Fruit fly (Drosophila melanogaster): ENCODE results near the gene Elp1.

Elp1 gene

DNA sequence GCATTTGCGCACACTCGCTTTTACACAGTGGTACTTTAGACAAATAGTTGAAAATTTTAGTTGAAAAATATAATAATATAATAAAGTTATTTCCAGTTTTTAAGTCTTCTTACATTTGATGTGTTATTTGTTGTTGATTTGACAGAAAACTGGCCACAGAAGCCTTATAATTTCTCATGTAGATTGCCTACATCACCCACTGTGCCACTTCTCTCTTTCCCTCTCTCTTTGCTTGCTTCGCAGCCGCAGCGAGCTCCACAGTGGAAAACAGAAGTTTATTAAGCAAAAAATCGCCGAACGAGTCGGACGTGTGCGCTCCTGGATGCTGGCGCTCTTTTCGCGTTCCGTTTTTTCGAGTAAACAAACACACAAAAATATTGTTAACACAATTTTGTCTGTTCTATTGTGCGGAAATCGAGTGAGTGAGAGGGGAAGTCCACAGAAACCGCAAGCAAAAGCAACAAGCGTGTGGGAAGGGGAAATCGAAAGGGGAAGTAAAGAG, 5.2 kb downstream of the Elp1 start, which contains the start of gene CG42327 (continued):
- TF ChIP-seq lov (optimal IDR thresholded peaks at IDR 0.05) (no peak), lov (GFP tag; IDR thresholded peaks at IDR 0.05) (peak; percentile 96), ase (GFP tag; IDR thresholded peaks at IDR 0.05) (peak; percentile 97), trem (tag; optimal IDR thresholded peaks at IDR 0.05) (peak; percentile 91), dm (GFP tag; optimal IDR thresholded peaks at IDR 0.05) (peak; percentile 65), CG34422 (GFP tag; IDR thresholded peaks at IDR 0.05) (peak; percentile 96), Eip74EF (GFP tag; optimal IDR thresholded peaks at IDR 0.05) (peak in 1 of 2 experiments; percentile 88), CG12071 (GFP tag; optimal IDR thresholded peaks at IDR 0.05) (peak; percentile 79), B-H2 (GFP tag; optimal IDR thresholded peaks at IDR 0.05) (peak; percentile 32), CG8089 (GFP tag; optimal IDR thresholded peaks at IDR 0.05) (peak; percentile 60), CG11398 (GFP tag; optimal IDR thresholded peaks at IDR 0.05) (peak; percentile 16), CG14710 (tag; optimal IDR thresholded peaks at IDR 0.05) (peak; percentile 91), CG10209 (GFP tag; optimal IDR thresholded peaks at IDR 0.05) (peak; percentile 95), CG11085 (GFP tag; IDR thresholded peaks at IDR 0.05) (peak; percentile 69), Hr78 (GFP tag; optimal IDR thresholded peaks at IDR 0.05) (peak in 1 of 2 experiments; percentile 83), dimm (GFP tag; IDR thresholded peaks at IDR 0.05) (peak; percentile 77), h (optimal IDR thresholded peaks at IDR 0.05) (no peak), Stat92E (GFP tag; optimal IDR thresholded peaks at IDR 0.05) (peak in 1 of 3 experiments; percentile 77), fd64A (GFP tag; optimal IDR thresholded peaks at IDR 0.05) (peak; percentile 68), Dip3 (GFP tag; optimal IDR thresholded peaks at IDR 0.05) (peak; percentile 48), crp (GFP tag; optimal IDR thresholded peaks at IDR 0.05) (peak in 1 of 2 experiments; percentile 59), HmgZ (tag; optimal IDR thresholded peaks at IDR 0.05) (peak; percentile 81), lmd (GFP tag; IDR thresholded peaks at IDR 0.05) (peak; percentile 94), PHDP (tag; optimal IDR thresholded peaks at IDR 0.05) (peak; percentile 96), CG9437 (GFP tag; optimal IDR thresholded peaks at IDR 0.05) (peak; percentile 89), hth (optimal IDR thresholded peaks at IDR 0.05) (no peak), CHES-1-like (GFP tag; optimal IDR thresholded peaks at IDR 0.05) (peak; percentile 77), grn (GFP tag; optimal IDR thresholded peaks at IDR 0.05) (no peak), stwl (tag; optimal IDR thresholded peaks at IDR 0.05) (peak; percentile 38), salm (tag; optimal IDR thresholded peaks at IDR 0.05) (peak; percentile 94), YL-1 (GFP tag; optimal IDR thresholded peaks at IDR 0.05) (peak; percentile 68), CoRest (tag; optimal IDR thresholded peaks at IDR 0.05) (peak; percentile 91), hb (GFP tag; IDR thresholded peaks at IDR 0.05; ENCODE audit: partially characterized antibody) (no peak), CG1832 (GFP tag; optimal IDR thresholded peaks at IDR 0.05) (no peak), CG12104 (GFP tag; optimal IDR thresholded peaks at IDR 0.05) (peak; percentile 79), fd102C (GFP tag; optimal IDR thresholded peaks at IDR 0.05) (peak; percentile 73), CG13624 (GFP tag; optimal IDR thresholded peaks at IDR 0.05) (peak; percentile 52), CG15073 (GFP tag; optimal IDR thresholded peaks at IDR 0.05) (peak; percentile 26), Hey (tag; optimal IDR thresholded peaks at IDR 0.05) (no peak), dan (GFP tag; IDR thresholded peaks at IDR 0.05) (peak; percentile 73), CG14441 (GFP tag; IDR thresholded peaks at IDR 0.05) (peak; percentile 94), en (GFP tag; optimal IDR thresholded peaks at IDR 0.05) (peak; percentile 66), Deaf1 (tag; optimal IDR thresholded peaks at IDR 0.05) (peak; percentile 72), CG10543 (GFP tag; optimal IDR thresholded peaks at IDR 0.05) (peak; percentile 80), CG1233 (GFP tag; optimal IDR thresholded peaks at IDR 0.05) (peak; percentile 87), CG16779 (GFP tag; IDR thresholded peaks at IDR 0.05) (peak; percentile 51; the same call in 1 of the 2 replicates), zfh2 (GFP tag; optimal IDR thresholded peaks at IDR 0.05) (peak; percentile 20), CG13894 (tag; optimal IDR thresholded peaks at IDR 0.05) (peak; percentile 65), CG32532 (GFP tag; IDR thresholded peaks at IDR 0.05) (peak; percentile 93), CG34224 (GFP tag; IDR thresholded peaks at IDR 0.05; ENCODE audit: partially characterized antibody) (no peak)
